Fruit fly (Drosophila melanogaster): ENCODE results near the gene Rpn3.

DNA sequence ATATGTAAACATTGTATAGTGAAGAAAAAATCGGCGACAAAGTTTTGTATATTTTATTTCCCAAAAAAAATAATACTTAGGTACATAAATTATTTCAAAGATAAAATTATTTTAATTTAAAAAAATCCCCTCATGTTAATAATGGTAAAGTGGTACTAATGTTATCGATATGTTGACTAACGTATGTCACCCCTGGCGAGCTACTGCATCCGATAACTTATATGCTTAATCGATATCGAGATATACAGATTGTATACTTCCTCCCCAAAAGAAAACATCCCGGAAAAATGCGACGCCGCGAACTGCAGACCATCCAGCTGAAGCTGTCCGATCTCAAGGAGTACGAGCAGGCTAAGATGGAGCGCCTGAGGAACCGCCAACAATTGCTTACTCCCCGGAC, 13.1 kb downstream of the Rpn3 start, which contains the start of gene CG17343:
- TF ChIP-seq Atf3 (GFP tag; optimal IDR thresholded peaks at IDR 0.05) (no peak), stc (GFP tag; IDR thresholded peaks at IDR 0.05) (no peak), pan (optimal IDR thresholded peaks at IDR 0.05) (no peak), pan (GFP tag; optimal IDR thresholded peaks at IDR 0.05 in 1 of 2, IDR thresholded peaks at IDR 0.05 in 1 of 2) (no peak), CG9817 (tag; optimal IDR thresholded peaks at IDR 0.05) (no peak), ro (GFP tag; IDR thresholded peaks at IDR 0.05) (no peak), phol (tag; optimal IDR thresholded peaks at IDR 0.05) (no peak), CG11093 (GFP tag; IDR thresholded peaks at IDR 0.05) (no peak), NC2α (GFP tag; optimal IDR thresholded peaks at IDR 0.05) (no peak)
